Worm (Caenorhabditis elegans) whole organism, L3 larva: ENCODE data around the gene grl-17.

Experiments used
- ama-1 ChIP-seq: fragments of 150-350 bp; optimal IDR thresholded peaks from 2 replicates; lab custom pipeline; 2018
- ceh-28 ChIP-seq: fragments of 150-350 bp; optimal IDR thresholded peaks from 2 replicates; lab custom pipeline; 2014; ENCODE audit warnings: missing biosample characterization, missing genetic modification reagents, missing genetic modification characterization
- fos-1 ChIP-seq: fragments of 150-350 bp; optimal IDR thresholded peaks from 2 replicates; lab custom pipeline; 2014; ENCODE audit warnings: missing biosample characterization, missing genetic modification characterization
- mml-1 ChIP-seq: fragments of 150-350 bp; sonication (generic microtip); optimal IDR thresholded peaks from 3 replicates; lab custom pipeline; 2014; ENCODE audit warnings: missing biosample characterization, missing genetic modification characterization
- unc-62 ChIP-seq: fragments of 150-350 bp; sonication (generic microtip); optimal IDR thresholded peaks from 4 replicates; lab custom pipeline; 2014; ENCODE audit warnings: missing biosample characterization, missing genetic modification reagents, missing genetic modification characterization

DNA sequence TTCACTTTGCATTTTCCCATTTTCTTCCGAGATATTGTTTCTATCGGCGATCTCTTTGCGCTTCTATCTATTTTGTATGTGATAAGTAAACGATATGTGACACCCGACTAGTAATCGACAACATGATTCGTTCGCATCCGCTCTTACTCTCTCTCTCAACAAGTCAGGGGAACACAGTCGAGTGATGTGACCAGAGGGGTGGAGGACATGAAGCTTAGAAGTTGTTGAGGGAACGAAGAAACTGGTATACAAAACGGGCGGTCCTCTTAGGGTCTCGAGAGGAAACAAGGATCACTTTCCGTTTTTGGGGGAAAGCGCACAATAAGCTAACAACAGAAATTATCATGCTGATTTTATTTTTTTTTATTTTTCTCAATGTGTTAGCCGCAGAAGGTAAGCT, 29.3 kb upstream of the grl-17 start, which contains the start of gene F53F4.4:
- no peak for TF ChIP-seq ama-1 (lab: Kevin White, UChicago)
- no peak for TF ChIP-seq mml-1
- no peak for TF ChIP-seq ceh-28 (tag; lab: Kevin White, UChicago)
- TF ChIP-seq unc-62 (GFP tag; lab: Kevin White, UChicago) = no peak
- TF ChIP-seq fos-1 = no peak
